Fruit fly (Drosophila melanogaster): ENCODE measurements around the gene CG12517.

CG12517 gene

DNA sequence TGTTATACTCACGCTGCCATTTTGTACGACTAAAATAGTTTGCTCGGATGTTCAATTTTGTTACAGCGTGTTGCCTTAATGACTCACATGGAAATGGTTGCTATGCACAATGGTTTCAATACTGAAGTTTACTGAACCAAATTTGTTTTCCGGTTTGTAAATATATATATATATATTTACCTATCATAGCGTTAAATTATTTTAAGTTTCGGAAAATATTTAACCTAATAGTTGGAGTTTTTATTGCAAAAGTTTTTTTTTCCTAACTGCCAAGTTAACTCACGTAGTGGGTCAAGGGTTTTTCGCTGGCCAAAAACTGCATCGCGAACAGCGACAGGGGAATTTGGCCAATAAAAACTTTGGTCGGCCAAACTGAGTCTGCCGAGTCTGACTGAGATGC is 38.8 kb downstream of the CG12517 start, which contains the start of gene CG7309:
TSS of gene CG7309 (minus strand) at position 101 of the 400 bp plus-strand sequence.
- TF ChIP-seq eve (GFP tag; optimal IDR thresholded peaks at IDR 0.05) = no peak

DNA sequence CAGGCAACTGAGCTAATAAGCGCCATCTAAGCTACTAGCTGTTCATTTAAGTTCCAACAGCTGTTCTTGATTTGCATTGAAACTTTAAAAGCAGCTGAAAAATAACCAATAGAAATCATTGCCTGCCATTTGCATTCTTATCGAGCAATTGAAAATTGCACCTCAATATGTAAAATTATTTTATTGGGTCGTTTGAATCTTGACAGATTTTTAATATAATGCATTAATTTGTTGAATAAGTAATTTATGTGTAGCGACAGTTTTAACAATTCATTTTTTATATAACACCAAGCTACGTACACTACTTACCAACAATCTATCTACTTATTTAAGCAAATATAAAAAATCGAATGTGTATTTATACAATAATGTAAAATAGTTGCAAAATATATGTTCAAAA is 40.6 kb downstream of the CG12517 start, which contains the start of gene CG14069:
TSS of gene CG14069 (minus strand) at position 101 of the 400 bp plus-strand sequence.
- TF ChIP-seq CG9797 (GFP tag; optimal IDR thresholded peaks at IDR 0.05) (no peak), nerfin-1 (tag; optimal IDR thresholded peaks at IDR 0.05) (no peak), CG6765 (GFP tag; optimal IDR thresholded peaks at IDR 0.05) (no peak), kni (GFP tag; optimal IDR thresholded peaks at IDR 0.05) (no peak), CG13894 (tag; optimal IDR thresholded peaks at IDR 0.05) (no peak), CG1647 (GFP tag; optimal IDR thresholded peaks at IDR 0.05) (no peak), unpg (GFP tag; optimal IDR thresholded peaks at IDR 0.05) (no peak), CG10654 (GFP tag; optimal IDR thresholded peaks at IDR 0.05) (no peak), Bteb2 (GFP tag; optimal IDR thresholded peaks at IDR 0.05) (no peak), gsb (GFP tag; IDR thresholded peaks at IDR 0.05) (no peak), CG34224 (GFP tag; IDR thresholded peaks at IDR 0.05; ENCODE audit: partially characterized antibody) (no peak), pita (GFP tag; optimal IDR thresholded peaks at IDR 0.05) (no peak), pum (GFP tag; optimal IDR thresholded peaks at IDR 0.05) (no peak), tap (tag; optimal IDR thresholded peaks at IDR 0.05) (no peak), nmo (GFP tag; optimal IDR thresholded peaks at IDR 0.05) (no peak), CG12219 (GFP tag; optimal IDR thresholded peaks at IDR 0.05) (no peak), CG11093 (GFP tag; IDR thresholded peaks at IDR 0.05) (no peak)

Measured in whole organism, embryonic.